Fruit fly (Drosophila melanogaster) Kc167 (cell line): ENCODE data around the gene Archease.

Source experiments
- Sin3A ChIP-seq: fragments of >200 bp; optimal IDR thresholded peaks from 2 replicates; lab custom pipeline; 2018; ENCODE audit warnings: missing external identifiers
- psq ChIP-seq: fragments of >200 bp; optimal IDR thresholded peaks from 2 replicates; lab custom pipeline; 2017; ENCODE audit warnings: missing external identifiers

DNA sequence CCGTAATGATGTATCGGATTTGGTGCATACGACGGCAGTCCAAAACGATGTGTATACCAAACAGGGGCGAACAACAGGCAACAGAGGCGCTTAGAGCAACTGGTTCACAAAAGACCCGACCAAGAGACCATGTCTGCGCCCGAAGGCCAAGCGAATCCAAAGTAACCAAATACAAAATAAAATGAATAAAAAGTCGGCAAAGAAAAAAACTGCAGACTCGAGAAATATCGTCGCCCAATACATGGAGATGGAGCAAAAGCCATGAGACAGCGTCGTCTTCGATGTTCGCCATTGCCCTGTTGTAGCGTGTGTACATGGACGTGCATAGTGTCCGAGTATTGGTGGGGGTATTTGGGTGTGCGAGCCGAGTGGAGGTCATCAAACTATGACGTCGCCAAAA is 4.5 kb downstream of the Archease start:
- TF ChIP-seq Sin3A (lab: Kevin White, UChicago) (no peak), psq (lab: Kevin White, UChicago) (no peak)
